Worm (Caenorhabditis elegans) whole organism, young adult: ENCODE results near the gene klo-1.

Experiments
- B0035.1 ChIP-seq: sonication (generic microtip); optimal IDR thresholded peaks from 2 replicates; lab custom pipeline; 2016; ENCODE audit warnings: missing genetic modification characterization, mild to moderate bottlenecking, missing compliant biosample characterization, missing genotype, missing genetic modification reagents
- B0261.1 ChIP-seq: sonication (generic microtip); optimal IDR thresholded peaks from 2 replicates; lab custom pipeline; 2016; ENCODE audit warnings: mild to moderate bottlenecking, missing genetic modification characterization, moderate library complexity, missing compliant biosample characterization
- F33H1.4 ChIP-seq: fragments of 200-800 bp; sonication (Bioruptor generic); IDR thresholded peaks from 2 replicates; pipeline ENCODE4 v1.3.6; 2022; ENCODE audit warnings: missing genetic modification reagents, missing genetic modification characterization, missing compliant biosample characterization
- K11D2.4 ChIP-seq: fragments of 200-800 bp; sonication (Bioruptor generic); IDR thresholded peaks from 2 replicates; pipeline ENCODE4 v1.3.6; 2022; ENCODE audit warnings: missing genetic modification reagents, missing genetic modification characterization, missing compliant biosample characterization
- Y56A3A.18 ChIP-seq: fragments of 200-800 bp; sonication (Bioruptor generic); IDR thresholded peaks from 2 replicates; pipeline ENCODE4 v1.3.6; 2022; ENCODE audit warnings: missing genetic modification reagents, missing genetic modification characterization, missing compliant biosample characterization
- aptf-2 ChIP-seq: fragments of 200-800 bp; sonication (Bioruptor generic); conservative IDR thresholded peaks from 2 replicates; pipeline ENCODE4 v1.3.6; 2022; ENCODE audit warnings: missing genetic modification reagents, missing genetic modification characterization, missing compliant biosample characterization
- attf-5 ChIP-seq: fragments of 200-800 bp; sonication (Bioruptor generic); optimal IDR thresholded peaks from 2 replicates; lab custom pipeline; 2018; ENCODE audit warnings: mild to moderate bottlenecking, missing genetic modification characterization, missing compliant biosample characterization
- bed-2 ChIP-seq: fragments of 200-800 bp; sonication (Bioruptor generic); IDR thresholded peaks from 2 replicates; pipeline ENCODE4 v1.3.6; 2022; ENCODE audit warnings: missing genetic modification reagents, missing genetic modification characterization, missing compliant biosample characterization
- ccch-3 ChIP-seq: fragments of 200-800 bp; sonication (Bioruptor generic); optimal IDR thresholded peaks from 2 replicates; lab custom pipeline; 2018; ENCODE audit warnings: mild to moderate bottlenecking, missing genetic modification characterization, missing compliant biosample characterization
- cebp-1 ChIP-seq, 2 experiments: fragments of 200-800 bp in 1 of 2; sonication (Bioruptor generic) in 1 of 2; sonication (generic microtip) in 1 of 2; IDR thresholded peaks in 1 of 2; optimal IDR thresholded peaks in 1 of 2; 2 replicates each; pipeline versions ENCODE4 v1.3.6 to Lab custom; 2017 to 2022; ENCODE audit warnings: missing compliant biosample characterization in 2 of 2, missing genetic modification characterization in 2 of 2, mild to moderate bottlenecking in 1 of 2, missing genetic modification reagents in 1 of 2, moderate library complexity in 1 of 2
- ceh-40 ChIP-seq: fragments of 200-800 bp; sonication (Bioruptor generic); IDR thresholded peaks from 2 replicates; pipeline ENCODE4 v1.3.6; 2022; ENCODE audit warnings: missing genetic modification characterization, missing compliant biosample characterization
- ceh-58 ChIP-seq: fragments of 200-800 bp; sonication (Bioruptor generic); IDR thresholded peaks from 2 replicates; pipeline ENCODE4 v1.3.6; 2022; ENCODE audit warnings: missing genetic modification characterization, missing compliant biosample characterization
- ceh-91 ChIP-seq: fragments of 200-800 bp; sonication (Bioruptor generic); IDR thresholded peaks from 2 replicates; pipeline ENCODE4 v1.3.6; 2022; ENCODE audit warnings: missing genetic modification reagents, missing genetic modification characterization, missing compliant biosample characterization
- chd-7 ChIP-seq: sonication (generic microtip); optimal IDR thresholded peaks from 2 replicates; lab custom pipeline; 2016; ENCODE audit warnings: mild to moderate bottlenecking, missing genetic modification characterization, moderate library complexity, missing compliant biosample characterization
- dox-1 ChIP-seq: fragments of 200-800 bp; sonication (Bioruptor generic); IDR thresholded peaks from 2 replicates; pipeline ENCODE4 v1.3.6; 2022; ENCODE audit warnings: missing genetic modification reagents, missing genetic modification characterization, missing compliant biosample characterization
- efl-1 ChIP-seq: fragments of 150-350 bp; optimal IDR thresholded peaks from 2 replicates; lab custom pipeline; 2014; ENCODE audit warnings: missing biosample characterization, missing genetic modification reagents, missing genetic modification characterization
- egl-18 ChIP-seq: fragments of 200-800 bp; sonication (Bioruptor generic); IDR thresholded peaks from 2 replicates; pipeline ENCODE4 v1.3.6; 2022; ENCODE audit warnings: missing genetic modification reagents, missing genetic modification characterization, missing compliant biosample characterization
- egrh-3 ChIP-seq: fragments of 200-800 bp; sonication (Bioruptor generic); IDR thresholded peaks from 2 replicates; pipeline ENCODE4 v1.3.6; 2022; ENCODE audit warnings: missing genetic modification reagents, missing genetic modification characterization, missing compliant biosample characterization
- ets-4 ChIP-seq: fragments of 200-800 bp; sonication (Bioruptor generic); optimal IDR thresholded peaks from 2 replicates; lab custom pipeline; 2018; ENCODE audit warnings: mild to moderate bottlenecking, missing genetic modification characterization, missing compliant biosample characterization
- hmg-1.2 ChIP-seq: fragments of 200-800 bp; sonication (Bioruptor generic); IDR thresholded peaks from 2 replicates; pipeline ENCODE4 v1.3.6; 2022; ENCODE audit warnings: missing genetic modification reagents, missing genetic modification characterization, missing compliant biosample characterization
- hmg-20 ChIP-seq: fragments of 200-800 bp; sonication (Bioruptor generic); IDR thresholded peaks from 2 replicates; pipeline ENCODE4 v1.3.6; 2022; ENCODE audit warnings: missing genetic modification reagents, missing genetic modification characterization, missing compliant biosample characterization
- hrde-1 ChIP-seq: sonication (generic microtip); optimal IDR thresholded peaks from 2 replicates; lab custom pipeline; 2016; ENCODE audit warnings: missing genetic modification characterization, mild to moderate bottlenecking, missing compliant biosample characterization, moderate library complexity, missing genotype, missing genetic modification reagents, borderline replicate concordance
- hsf-1 ChIP-seq: fragments of 200-800 bp; sonication (Bioruptor generic); IDR thresholded peaks from 2 replicates; pipeline ENCODE4 v1.3.6; 2022; ENCODE audit warnings: missing genetic modification reagents, missing genetic modification characterization, missing compliant biosample characterization
- let-607 ChIP-seq, 2 experiments: fragments of 200-800 bp in 1 of 2; sonication (Bioruptor generic) in 1 of 2; sonication (generic microtip) in 1 of 2; optimal IDR thresholded peaks; 2 replicates each; lab custom pipeline; 2016 to 2018; ENCODE audit warnings: mild to moderate bottlenecking in 2 of 2, missing compliant biosample characterization in 2 of 2, missing genetic modification characterization in 2 of 2, moderate library complexity in 2 of 2, missing genotype in 1 of 2
- lin-40 ChIP-seq: sonication (generic microtip); optimal IDR thresholded peaks from 2 replicates; lab custom pipeline; 2016; ENCODE audit warnings: missing genetic modification characterization, mild to moderate bottlenecking, missing compliant biosample characterization, missing genotype, missing genetic modification reagents
- lir-1 ChIP-seq: fragments of 200-800 bp; sonication (Bioruptor generic); conservative IDR thresholded peaks from 2 replicates; pipeline ENCODE4 v1.3.6; 2022; ENCODE audit warnings: missing genetic modification reagents, missing genetic modification characterization, missing compliant biosample characterization
- lsl-1 ChIP-seq: fragments of 200-800 bp; sonication (Bioruptor generic); optimal IDR thresholded peaks from 2 replicates; lab custom pipeline; 2018; ENCODE audit warnings: mild to moderate bottlenecking, missing genetic modification characterization, moderate library complexity, missing compliant biosample characterization
- madf-6 ChIP-seq: fragments of 200-800 bp; sonication (Bioruptor generic); IDR thresholded peaks from 2 replicates; pipeline ENCODE4 v1.3.6; 2022; ENCODE audit warnings: missing genetic modification reagents, missing genetic modification characterization, missing compliant biosample characterization
- madf-8 ChIP-seq: fragments of 200-800 bp; sonication (Bioruptor generic); conservative IDR thresholded peaks from 2 replicates; pipeline ENCODE4 v1.3.6; 2022; ENCODE audit warnings: missing genetic modification reagents, missing genetic modification characterization, missing compliant biosample characterization
- mcd-1 ChIP-seq: fragments of 200-800 bp; sonication (Bioruptor generic); IDR thresholded peaks from 2 replicates; pipeline ENCODE4 v1.3.6; 2022; ENCODE audit warnings: missing genetic modification reagents, missing genetic modification characterization, missing compliant biosample characterization
- mes-4 ChIP-seq: sonication (generic microtip); optimal IDR thresholded peaks from 2 replicates; lab custom pipeline; 2016; ENCODE audit warnings: missing genotype, missing genetic modification characterization, missing compliant biosample characterization
- nfya-1 ChIP-seq: sonication (generic microtip); optimal IDR thresholded peaks from 2 replicates; lab custom pipeline; 2017; ENCODE audit warnings: antibody characterized with exemption, missing compliant biosample characterization, missing genetic modification characterization, borderline replicate concordance; ENCODE audit not compliant: insufficient read depth
- nhr-120 ChIP-seq: fragments of 200-800 bp; sonication (Bioruptor generic); IDR thresholded peaks from 2 replicates; pipeline ENCODE4 v1.3.6; 2022; ENCODE audit warnings: missing genetic modification characterization, missing compliant biosample characterization
- nhr-179 ChIP-seq: sonication (generic microtip); optimal IDR thresholded peaks from 2 replicates; lab custom pipeline; 2016; ENCODE audit warnings: mild to moderate bottlenecking, missing genetic modification characterization, missing compliant biosample characterization
- nhr-80 ChIP-seq: sonication (generic microtip); optimal IDR thresholded peaks from 2 replicates; lab custom pipeline; 2016; ENCODE audit warnings: missing genetic modification characterization, missing compliant biosample characterization
- nhr-90 ChIP-seq: sonication (generic microtip); optimal IDR thresholded peaks from 2 replicates; lab custom pipeline; 2016; ENCODE audit warnings: missing genotype, mild to moderate bottlenecking, missing genetic modification characterization, missing compliant biosample characterization
- pha-4 ChIP-seq: fragments of 150-350 bp; sonication (generic microtip); optimal IDR thresholded peaks from 2 replicates; lab custom pipeline; 2014; ENCODE audit warnings: missing biosample characterization, missing genetic modification reagents, missing genetic modification characterization
- rcor-1 ChIP-seq: fragments of 200-800 bp; sonication (Bioruptor generic); IDR thresholded peaks from 2 replicates; pipeline ENCODE4 v1.3.6; 2022; ENCODE audit warnings: missing genetic modification reagents, missing genetic modification characterization, missing compliant biosample characterization
- repo-1 ChIP-seq: sonication (generic microtip); optimal IDR thresholded peaks from 2 replicates; lab custom pipeline; 2017; ENCODE audit warnings: mild to moderate bottlenecking, missing genetic modification characterization, missing compliant biosample characterization
- snpc-1.1 ChIP-seq: sonication (generic microtip); optimal IDR thresholded peaks from 2 replicates; lab custom pipeline; 2017; ENCODE audit warnings: missing genetic modification characterization, mild to moderate bottlenecking, missing compliant biosample characterization, antibody characterized with exemption, moderate library complexity, missing genotype, missing genetic modification reagents; ENCODE audit not compliant: insufficient read depth
- snpc-1.3 ChIP-seq: sonication (generic microtip); optimal IDR thresholded peaks from 2 replicates; lab custom pipeline; 2017; ENCODE audit warnings: missing genetic modification characterization, mild to moderate bottlenecking, missing compliant biosample characterization, antibody characterized with exemption, moderate library complexity, missing genotype, missing genetic modification reagents; ENCODE audit not compliant: insufficient read depth
- sptf-2 ChIP-seq: fragments of 200-800 bp; sonication (Bioruptor generic); optimal IDR thresholded peaks from 2 replicates; lab custom pipeline; 2018; ENCODE audit warnings: mild to moderate bottlenecking, missing genetic modification characterization, missing compliant biosample characterization
- zfh-2 ChIP-seq: fragments of 200-800 bp; sonication (Bioruptor generic); conservative IDR thresholded peaks from 2 replicates; pipeline ENCODE4 v1.3.6; 2022; ENCODE audit warnings: missing genetic modification reagents, missing genetic modification characterization, missing compliant biosample characterization
- zim-3 ChIP-seq: sonication (generic microtip); optimal IDR thresholded peaks from 2 replicates; lab custom pipeline; 2017; ENCODE audit warnings: mild to moderate bottlenecking, missing genetic modification characterization, moderate library complexity, missing compliant biosample characterization
- ztf-22 ChIP-seq: fragments of 200-800 bp; sonication (Bioruptor generic); optimal IDR thresholded peaks from 2 replicates; lab custom pipeline; 2018; ENCODE audit warnings: mild to moderate bottlenecking, missing genetic modification characterization, moderate library complexity, missing compliant biosample characterization
- ztf-6 ChIP-seq: fragments of 200-800 bp; sonication (Bioruptor generic); IDR thresholded peaks from 2 replicates; pipeline ENCODE4 v1.3.6; 2022; ENCODE audit warnings: missing genetic modification reagents, missing genetic modification characterization, missing compliant biosample characterization

Gene klo-1

ce11 chrIV:7789521-7789949 lies 41.5 kb upstream of the klo-1 start, which contains the start of gene imp-3:
imp-3 (minus strand) TSS chrIV:7789613.
- TF ChIP-seq rcor-1 (peak; percentile 46; the same call in 1 of the 2 replicates), cebp-1 (GFP tag; IDR thresholded peaks at IDR 0.05; lab: Robert Waterston, UW) (no peak), cebp-1 (tag; optimal IDR thresholded peaks at IDR 0.05; lab: Kevin White, UChicago) (peak; percentile 76), sptf-2 (GFP tag; lab: Kevin White, UChicago) (no peak), madf-8 (GFP tag; lab: Robert Waterston, UW) (0 out of 2 replicates have a peak, but pooled peaks have one; percentile 10), bed-2 (GFP tag; lab: Robert Waterston, UW) (no peak), B0035.1 (tag; lab: Kevin White, UChicago) (no peak), aptf-2 (no peak), egrh-3 (GFP tag; lab: Robert Waterston, UW) (no peak), ztf-6 (no peak), B0261.1 (tag; lab: Kevin White, UChicago) (no peak), snpc-1.1 (peak; percentile 19), chd-7 (peak; percentile 75), egl-18 (GFP tag; lab: Robert Waterston, UW) (no peak), lsl-1 (GFP tag; lab: Kevin White, UChicago) (peak; percentile 9), mcd-1 (GFP tag; lab: Robert Waterston, UW) (peak; percentile 73), nhr-120 (GFP tag; lab: Robert Waterston, UW) (no peak), zim-3 (tag; lab: Kevin White, UChicago) (peak; percentile 66), hsf-1 (GFP tag; lab: Robert Waterston, UW) (peak; percentile 75), lir-1 (GFP tag; lab: Robert Waterston, UW) (0 out of 2 replicates have a peak, but pooled peaks have one; percentile 22), attf-5 (peak; percentile 74), pha-4 (tag; lab: Kevin White, UChicago) (peak; percentile 71), mes-4 (no peak), nhr-179 (tag; lab: Kevin White, UChicago) (no peak), snpc-1.3 (peak; percentile 11), efl-1 (GFP tag; lab: Kevin White, UChicago) (no peak), hrde-1 (tag; lab: Kevin White, UChicago) (peak; percentile 70), repo-1 (tag; lab: Kevin White, UChicago) (peak; percentile 56), madf-6 (GFP tag; lab: Robert Waterston, UW) (peak; percentile 72), ets-4 (GFP tag; lab: Kevin White, UChicago) (no peak), hmg-1.2 (GFP tag; lab: Robert Waterston, UW) (no peak; the same call in 1 of the 2 replicates), nfya-1 (tag; lab: Kevin White, UChicago) (no peak), K11D2.4 (GFP tag; lab: Robert Waterston, UW) (peak; percentile 61), ceh-91 (GFP tag; lab: Robert Waterston, UW) (peak; percentile 15; the same call in 1 of the 2 replicates), hmg-20 (GFP tag; lab: Robert Waterston, UW) (0 out of 2 replicates have a peak, but pooled peaks have one; percentile 46), let-607 (tag; optimal IDR thresholded peaks at IDR 0.05; lab: Kevin White, UChicago) (peak; percentile 19 to 24), zfh-2 (GFP tag; lab: Robert Waterston, UW) (no peak), F33H1.4 (GFP tag; lab: Robert Waterston, UW) (0 out of 2 replicates have a peak, but pooled peaks have one; percentile 38), nhr-90 (tag; lab: Kevin White, UChicago) (no peak), ceh-58 (GFP tag; lab: Robert Waterston, UW) (0 out of 2 replicates have a peak, but pooled peaks have one; percentile 10), nhr-80 (tag; lab: Kevin White, UChicago) (peak; percentile 22), ztf-22 (no peak), Y56A3A.18 (GFP tag; lab: Robert Waterston, UW) (peak; percentile 56; the same call in 1 of the 2 replicates), lin-40 (peak; percentile 60), dox-1 (peak; percentile 68; the same call in 1 of the 2 replicates), ceh-40 (GFP tag; lab: Robert Waterston, UW) (peak; percentile 76), ccch-3 (GFP tag; lab: Kevin White, UChicago) (no peak)
